Worm (Caenorhabditis elegans) whole organism, L2 larva: ENCODE measurements around the gene his-40.

Experiments
- Y55F3AM.14 ChIP-seq: fragments of 200-800 bp; sonication (Bioruptor generic); optimal IDR thresholded peaks from 2 replicates; lab custom pipeline; 2018; ENCODE audit warnings: mild to moderate bottlenecking, missing genetic modification characterization, missing compliant biosample characterization
- lin-39 ChIP-seq: fragments of 150-350 bp; optimal IDR thresholded peaks from 2 replicates; lab custom pipeline; 2014; ENCODE audit warnings: missing biosample characterization, missing genetic modification reagents, missing genetic modification characterization
- mdl-1 ChIP-seq, 2 experiments: fragments of 150-350 bp in 1 of 2; sonication (generic microtip) in 1 of 2; optimal IDR thresholded peaks; 2 replicates each; lab custom pipeline; 2017; ENCODE audit warnings: missing biosample characterization in 2 of 2, missing genetic modification characterization in 2 of 2
- nhr-10 ChIP-seq: sonication (generic microtip); optimal IDR thresholded peaks from 2 replicates; lab custom pipeline; 2017; ENCODE audit warnings: missing biosample characterization, missing genetic modification characterization
- nhr-11 ChIP-seq: fragments of 150-350 bp; optimal IDR thresholded peaks from 2 replicates; lab custom pipeline; 2014; ENCODE audit warnings: missing biosample characterization, missing genetic modification characterization
- nhr-6 ChIP-seq: fragments of 150-350 bp; optimal IDR thresholded peaks from 2 replicates; lab custom pipeline; 2014; ENCODE audit warnings: missing biosample characterization, missing genetic modification characterization
- snpc-4 ChIP-seq: fragments of 150-350 bp; optimal IDR thresholded peaks from 2 replicates; lab custom pipeline; 2014; ENCODE audit warnings: missing biosample characterization, missing genetic modification characterization

DNA sequence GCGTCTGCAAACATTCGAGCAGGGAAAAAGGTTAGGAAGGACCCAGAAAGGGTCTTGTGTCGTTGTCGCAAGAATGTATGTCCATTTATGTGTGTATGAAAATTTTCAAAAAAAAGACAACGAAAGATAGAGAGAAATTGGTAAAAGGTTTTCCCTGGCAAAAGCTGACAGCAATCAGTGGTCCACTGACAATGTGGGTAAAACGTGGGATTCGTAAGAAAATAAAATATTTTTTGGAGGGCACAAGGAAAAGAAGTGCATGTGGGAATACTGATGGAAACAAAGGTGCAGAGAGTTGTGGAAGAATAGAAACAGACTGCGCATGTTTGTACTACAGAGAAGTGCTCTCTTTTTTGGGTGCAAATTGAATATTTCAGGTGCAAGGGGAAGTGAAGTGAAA lies 26.8 kb upstream of the his-40 start:
- no peak for TF ChIP-seq nhr-6 (tag; lab: Kevin White, UChicago)
- no peak for TF ChIP-seq mdl-1 (tag; optimal IDR thresholded peaks at IDR 0.05; lab: Kevin White, UChicago)
- TF ChIP-seq nhr-11: no peak
- no peak for TF ChIP-seq snpc-4 (tag; lab: Kevin White, UChicago)
- TF ChIP-seq Y55F3AM.14 (GFP tag; lab: Kevin White, UChicago): no peak
- no peak for TF ChIP-seq lin-39 (tag; lab: Kevin White, UChicago)
- no peak for TF ChIP-seq nhr-10
